Worm (Caenorhabditis elegans) whole organism, young adult: ENCODE results near the gene acly-1.

Experiments used
- B0019.2 ChIP-seq: fragments of 200-800 bp; sonication (Bioruptor generic); conservative IDR thresholded peaks from 2 replicates; pipeline ENCODE4 v1.3.6; 2022; ENCODE audit warnings: missing genetic modification reagents, missing genetic modification characterization, missing compliant biosample characterization
- C17E4.6 ChIP-seq: fragments of 200-800 bp; sonication (Bioruptor generic); IDR thresholded peaks from 2 replicates; pipeline ENCODE4 v1.3.6; 2022; ENCODE audit warnings: missing genetic modification reagents, missing genetic modification characterization, missing compliant biosample characterization
- F10E7.11 ChIP-seq: sonication (generic microtip); optimal IDR thresholded peaks from 2 replicates; lab custom pipeline; 2017; ENCODE audit warnings: mild to moderate bottlenecking, missing genetic modification characterization, moderate library complexity, missing compliant biosample characterization
- F39B2.1 ChIP-seq: fragments of 200-800 bp; sonication (Bioruptor generic); IDR thresholded peaks from 2 replicates; pipeline ENCODE4 v1.3.6; 2022; ENCODE audit warnings: missing genetic modification reagents, missing genetic modification characterization, missing compliant biosample characterization
- F49E8.2 ChIP-seq: sonication (generic microtip); optimal IDR thresholded peaks from 3 replicates; lab custom pipeline; 2017; ENCODE audit warnings: missing genetic modification characterization, mild to moderate bottlenecking, missing compliant biosample characterization, antibody characterized with exemption, moderate library complexity; ENCODE audit not compliant: insufficient read depth
- F52B5.7 ChIP-seq: sonication (generic microtip); optimal IDR thresholded peaks from 2 replicates; lab custom pipeline; 2016; ENCODE audit warnings: mild to moderate bottlenecking, missing genetic modification characterization, missing compliant biosample characterization
- T07F8.4 ChIP-seq: sonication (generic microtip); optimal IDR thresholded peaks from 2 replicates; lab custom pipeline; 2016; ENCODE audit warnings: mild to moderate bottlenecking, missing genetic modification characterization, moderate library complexity, missing compliant biosample characterization
- T26A5.8 ChIP-seq: sonication (generic microtip); optimal IDR thresholded peaks from 2 replicates; lab custom pipeline; 2016; ENCODE audit warnings: missing genetic modification characterization, missing compliant biosample characterization
- Y53F4B.3 ChIP-seq: fragments of 200-800 bp; sonication (Bioruptor generic); IDR thresholded peaks from 2 replicates; pipeline ENCODE4 v1.3.6; 2022; ENCODE audit warnings: missing genetic modification reagents, missing genetic modification characterization, missing compliant biosample characterization
- Y67H2A.10 ChIP-seq: fragments of 200-800 bp; sonication (Bioruptor generic); conservative IDR thresholded peaks from 2 replicates; pipeline ENCODE4 v1.3.6; 2022; ENCODE audit warnings: missing genetic modification reagents, missing genetic modification characterization, missing compliant biosample characterization
- Y79H2A.3 ChIP-seq: fragments of 200-800 bp; sonication (Bioruptor generic); conservative IDR thresholded peaks from 2 replicates; pipeline ENCODE4 v1.3.6; 2022; ENCODE audit warnings: missing genetic modification reagents, missing genetic modification characterization, missing compliant biosample characterization
- aptf-3 ChIP-seq: fragments of 200-800 bp; sonication (Bioruptor generic); IDR thresholded peaks from 2 replicates; pipeline ENCODE4 v1.3.6; 2022; ENCODE audit warnings: missing genetic modification characterization, missing compliant biosample characterization
- athp-1 ChIP-seq: sonication (generic microtip); optimal IDR thresholded peaks from 2 replicates; lab custom pipeline; 2017; ENCODE audit warnings: mild to moderate bottlenecking, missing genetic modification characterization, missing compliant biosample characterization
- attf-5 ChIP-seq: fragments of 200-800 bp; sonication (Bioruptor generic); optimal IDR thresholded peaks from 2 replicates; lab custom pipeline; 2018; ENCODE audit warnings: mild to moderate bottlenecking, missing genetic modification characterization, missing compliant biosample characterization
- bed-2 ChIP-seq: fragments of 200-800 bp; sonication (Bioruptor generic); IDR thresholded peaks from 2 replicates; pipeline ENCODE4 v1.3.6; 2022; ENCODE audit warnings: missing genetic modification reagents, missing genetic modification characterization, missing compliant biosample characterization
- ceh-40 ChIP-seq: fragments of 200-800 bp; sonication (Bioruptor generic); IDR thresholded peaks from 2 replicates; pipeline ENCODE4 v1.3.6; 2022; ENCODE audit warnings: missing genetic modification characterization, missing compliant biosample characterization
- die-1 ChIP-seq: sonication (generic microtip); optimal IDR thresholded peaks from 2 replicates; lab custom pipeline; 2016; ENCODE audit warnings: missing genotype, mild to moderate bottlenecking, missing genetic modification characterization, missing compliant biosample characterization
- dox-1 ChIP-seq: fragments of 200-800 bp; sonication (Bioruptor generic); IDR thresholded peaks from 2 replicates; pipeline ENCODE4 v1.3.6; 2022; ENCODE audit warnings: missing genetic modification reagents, missing genetic modification characterization, missing compliant biosample characterization
- dpff-1 ChIP-seq: sonication (generic microtip); optimal IDR thresholded peaks from 2 replicates; lab custom pipeline; 2017; ENCODE audit warnings: mild to moderate bottlenecking, missing genetic modification characterization, missing compliant biosample characterization
- egl-44 ChIP-seq: fragments of 200-800 bp; sonication (Bioruptor generic); IDR thresholded peaks from 2 replicates; pipeline ENCODE4 v1.3.6; 2022; ENCODE audit warnings: missing genetic modification reagents, missing genetic modification characterization, missing compliant biosample characterization
- egrh-3 ChIP-seq: fragments of 200-800 bp; sonication (Bioruptor generic); IDR thresholded peaks from 2 replicates; pipeline ENCODE4 v1.3.6; 2022; ENCODE audit warnings: missing genetic modification reagents, missing genetic modification characterization, missing compliant biosample characterization
- fkh-3 ChIP-seq: sonication (generic microtip); optimal IDR thresholded peaks from 2 replicates; lab custom pipeline; 2016; ENCODE audit warnings: mild to moderate bottlenecking, missing genetic modification characterization, missing compliant biosample characterization
- gei-17 ChIP-seq: fragments of 200-800 bp; sonication (Bioruptor generic); optimal IDR thresholded peaks from 2 replicates; lab custom pipeline; 2018; ENCODE audit warnings: mild to moderate bottlenecking, missing genetic modification characterization, missing compliant biosample characterization
- him-1 ChIP-seq: sonication (generic microtip); optimal IDR thresholded peaks from 2 replicates; lab custom pipeline; 2016; ENCODE audit warnings: missing genotype, missing genetic modification reagents, missing genetic modification characterization, missing compliant biosample characterization
- hmg-1.2 ChIP-seq: fragments of 200-800 bp; sonication (Bioruptor generic); IDR thresholded peaks from 2 replicates; pipeline ENCODE4 v1.3.6; 2022; ENCODE audit warnings: missing genetic modification reagents, missing genetic modification characterization, missing compliant biosample characterization
- lag-1 ChIP-seq: fragments of 200-800 bp; sonication (Bioruptor generic); IDR thresholded peaks from 2 replicates; pipeline ENCODE4 v1.3.6; 2022; ENCODE audit warnings: missing genetic modification reagents, missing genetic modification characterization, missing compliant biosample characterization
- let-607 ChIP-seq, 2 experiments: fragments of 200-800 bp in 1 of 2; sonication (Bioruptor generic) in 1 of 2; sonication (generic microtip) in 1 of 2; optimal IDR thresholded peaks; 2 replicates each; lab custom pipeline; 2016 to 2018; ENCODE audit warnings: mild to moderate bottlenecking in 2 of 2, missing compliant biosample characterization in 2 of 2, missing genetic modification characterization in 2 of 2, moderate library complexity in 2 of 2, missing genotype in 1 of 2
- madf-3 ChIP-seq: fragments of 200-800 bp; sonication (Bioruptor generic); IDR thresholded peaks from 2 replicates; pipeline ENCODE4 v1.3.6; 2022; ENCODE audit warnings: missing genetic modification reagents, missing genetic modification characterization, missing compliant biosample characterization
- madf-6 ChIP-seq: fragments of 200-800 bp; sonication (Bioruptor generic); IDR thresholded peaks from 2 replicates; pipeline ENCODE4 v1.3.6; 2022; ENCODE audit warnings: missing genetic modification reagents, missing genetic modification characterization, missing compliant biosample characterization
- mcd-1 ChIP-seq: fragments of 200-800 bp; sonication (Bioruptor generic); IDR thresholded peaks from 2 replicates; pipeline ENCODE4 v1.3.6; 2022; ENCODE audit warnings: missing genetic modification reagents, missing genetic modification characterization, missing compliant biosample characterization
- mxl-1 ChIP-seq: sonication (generic microtip); optimal IDR thresholded peaks from 2 replicates; lab custom pipeline; 2016; ENCODE audit warnings: missing genetic modification characterization, missing compliant biosample characterization
- nfya-1 ChIP-seq: sonication (generic microtip); optimal IDR thresholded peaks from 2 replicates; lab custom pipeline; 2017; ENCODE audit warnings: antibody characterized with exemption, missing compliant biosample characterization, missing genetic modification characterization, borderline replicate concordance; ENCODE audit not compliant: insufficient read depth
- nfya-2 ChIP-seq: fragments of 200-800 bp; sonication (Bioruptor generic); IDR thresholded peaks from 2 replicates; pipeline ENCODE4 v1.3.6; 2022; ENCODE audit warnings: missing genetic modification reagents, missing genetic modification characterization, missing compliant biosample characterization
- nhr-120 ChIP-seq: fragments of 200-800 bp; sonication (Bioruptor generic); IDR thresholded peaks from 2 replicates; pipeline ENCODE4 v1.3.6; 2022; ENCODE audit warnings: missing genetic modification characterization, missing compliant biosample characterization
- nhr-179 ChIP-seq: sonication (generic microtip); optimal IDR thresholded peaks from 2 replicates; lab custom pipeline; 2016; ENCODE audit warnings: mild to moderate bottlenecking, missing genetic modification characterization, missing compliant biosample characterization
- nhr-90 ChIP-seq: sonication (generic microtip); optimal IDR thresholded peaks from 2 replicates; lab custom pipeline; 2016; ENCODE audit warnings: missing genotype, mild to moderate bottlenecking, missing genetic modification characterization, missing compliant biosample characterization
- pha-4 ChIP-seq: fragments of 150-350 bp; sonication (generic microtip); optimal IDR thresholded peaks from 2 replicates; lab custom pipeline; 2014; ENCODE audit warnings: missing biosample characterization, missing genetic modification reagents, missing genetic modification characterization
- rcor-1 ChIP-seq: fragments of 200-800 bp; sonication (Bioruptor generic); IDR thresholded peaks from 2 replicates; pipeline ENCODE4 v1.3.6; 2022; ENCODE audit warnings: missing genetic modification reagents, missing genetic modification characterization, missing compliant biosample characterization
- rec-8 ChIP-seq, 2 experiments: sonication (generic microtip); optimal IDR thresholded peaks; 2 replicates each; lab custom pipeline; 2016; ENCODE audit warnings: mild to moderate bottlenecking in 2 of 2, missing genetic modification characterization in 2 of 2, missing genetic modification reagents in 2 of 2, missing genotype in 2 of 2, missing biosample characterization in 1 of 2, missing compliant biosample characterization in 1 of 2, moderate library complexity in 1 of 2
- rpc-1 ChIP-seq, 2 experiments: fragments of 150-350 bp in 1 of 2; sonication (generic microtip) in 1 of 2; optimal IDR thresholded peaks; 2 replicates each; lab custom pipeline; 2014 to 2018; ENCODE audit warnings: missing biosample characterization in 1 of 2, missing genetic modification characterization in 1 of 2, missing genetic modification reagents in 1 of 2, missing genotype in 1 of 2
- snpc-4 ChIP-seq, 5 experiments: fragments of 150-350 bp in 1 of 5; sonication (generic microtip) in 4 of 5; optimal IDR thresholded peaks; 2 replicates each; lab custom pipeline; 2014 to 2018; ENCODE audit warnings: missing genetic modification characterization in 5 of 5, missing biosample characterization in 3 of 5, antibody characterized with exemption in 2 of 5, mild to moderate bottlenecking in 2 of 5, missing compliant biosample characterization in 2 of 5, missing genotype in 2 of 5, moderate library complexity in 2 of 5, missing genetic modification reagents in 1 of 5
- somi-1 ChIP-seq: fragments of 200-800 bp; sonication (Bioruptor generic); optimal IDR thresholded peaks from 2 replicates; lab custom pipeline; 2018; ENCODE audit warnings: mild to moderate bottlenecking, missing genetic modification characterization, missing compliant biosample characterization
- tbx-9 ChIP-seq: sonication (generic microtip); optimal IDR thresholded peaks from 2 replicates; lab custom pipeline; 2016; ENCODE audit warnings: borderline replicate concordance, missing genetic modification characterization, inconsistent platforms, missing compliant biosample characterization
- unc-130 ChIP-seq: sonication (generic microtip); optimal IDR thresholded peaks from 2 replicates; lab custom pipeline; 2016; ENCODE audit warnings: missing genetic modification reagents, missing genetic modification characterization, missing compliant biosample characterization
- zim-3 ChIP-seq: sonication (generic microtip); optimal IDR thresholded peaks from 2 replicates; lab custom pipeline; 2017; ENCODE audit warnings: mild to moderate bottlenecking, missing genetic modification characterization, moderate library complexity, missing compliant biosample characterization
- ztf-18 ChIP-seq: sonication (generic microtip); optimal IDR thresholded peaks from 2 replicates; lab custom pipeline; 2016; ENCODE audit warnings: missing genotype, mild to moderate bottlenecking, missing genetic modification characterization, missing compliant biosample characterization
- ztf-26 ChIP-seq: sonication (generic microtip); optimal IDR thresholded peaks from 2 replicates; lab custom pipeline; 2017; ENCODE audit warnings: missing genetic modification characterization, missing compliant biosample characterization
- ztf-6 ChIP-seq: fragments of 200-800 bp; sonication (Bioruptor generic); IDR thresholded peaks from 2 replicates; pipeline ENCODE4 v1.3.6; 2022; ENCODE audit warnings: missing genetic modification reagents, missing genetic modification characterization, missing compliant biosample characterization

The acly-1 gene

ce11 chrX:1454385-1454784, 25.0 kb upstream of the acly-1 start (continued):
- no peak for TF ChIP-seq rpc-1 (optimal IDR thresholded peaks at IDR 0.05; lab: Kevin White, UChicago)
- TF ChIP-seq rpc-1 (tag; optimal IDR thresholded peaks at IDR 0.05; lab: Kevin White, UChicago), result no peak
- TF ChIP-seq nhr-90 (tag; lab: Kevin White, UChicago), result peak; percentile 83
- TF ChIP-seq dpff-1 (tag; lab: Kevin White, UChicago), result no peak
- TF ChIP-seq egrh-3, result peak; percentile 77
- no peak for TF ChIP-seq Y53F4B.3 (GFP tag; lab: Robert Waterston, UW)
- TF ChIP-seq F39B2.1 (GFP tag; lab: Robert Waterston, UW), result no peak
- peak; percentile 83 for TF ChIP-seq somi-1 (GFP tag; lab: Kevin White, UChicago)
- TF ChIP-seq madf-6, result 0 out of 2 replicates have a peak, but pooled peaks have one; percentile 28
- TF ChIP-seq him-1 (tag; lab: Kevin White, UChicago), result no peak
- TF ChIP-seq tbx-9 (tag; lab: Kevin White, UChicago), result no peak
- peak; percentile 62 to 80 for TF ChIP-seq let-607 (tag; optimal IDR thresholded peaks at IDR 0.05; lab: Kevin White, UChicago)
- no peak for TF ChIP-seq T07F8.4 (tag; lab: Kevin White, UChicago)
- 0 out of 2 replicates have a peak, but pooled peaks have one; percentile 40 for TF ChIP-seq madf-3 (GFP tag; lab: Robert Waterston, UW)
- no peak for TF ChIP-seq lag-1 (GFP tag; lab: Robert Waterston, UW)
- no peak for TF ChIP-seq nhr-179
- peak; percentile 92 for TF ChIP-seq hmg-1.2 (GFP tag; lab: Robert Waterston, UW)
- no peak for TF ChIP-seq fkh-3
- no peak for TF ChIP-seq F49E8.2 (tag; lab: Kevin White, UChicago)
- peak; percentile 84 for TF ChIP-seq gei-17 (GFP tag; lab: Kevin White, UChicago)
- no peak for TF ChIP-seq nfya-2
- no peak for TF ChIP-seq aptf-3 (GFP tag; lab: Robert Waterston, UW)
- peak; percentile 26 for TF ChIP-seq F10E7.11
- peak; percentile 93 for TF ChIP-seq dox-1 (GFP tag; lab: Robert Waterston, UW)
- peak; percentile 86 for TF ChIP-seq egl-44 (GFP tag; lab: Robert Waterston, UW)
- TF ChIP-seq Y79H2A.3 (GFP tag; lab: Robert Waterston, UW), result no peak
- TF ChIP-seq bed-2 (GFP tag; lab: Robert Waterston, UW), result peak; percentile 65; the same call in 1 of the 2 replicates
- TF ChIP-seq ceh-40 (GFP tag; lab: Robert Waterston, UW), result no peak
- TF ChIP-seq ztf-26 (tag; lab: Kevin White, UChicago), result peak; percentile 92
- TF ChIP-seq nhr-120 (GFP tag; lab: Robert Waterston, UW), result no peak
- TF ChIP-seq athp-1 (tag; lab: Kevin White, UChicago), result peak; percentile 21
- TF ChIP-seq T26A5.8 (tag; lab: Kevin White, UChicago), result no peak
- TF ChIP-seq B0019.2 (GFP tag; lab: Robert Waterston, UW), result no peak
- no peak for TF ChIP-seq snpc-4 (GFP tag; optimal IDR thresholded peaks at IDR 0.05; lab: Kevin White, UChicago)
- TF ChIP-seq snpc-4 (tag; optimal IDR thresholded peaks at IDR 0.05; lab: Kevin White, UChicago), result peak in 2 of 4 experiments; percentile 52
- no peak for TF ChIP-seq ztf-6
- TF ChIP-seq die-1 (tag; lab: Kevin White, UChicago), result peak; percentile 61
- TF ChIP-seq ztf-18 (tag; lab: Kevin White, UChicago), result peak; percentile 42
- no peak for TF ChIP-seq zim-3 (tag; lab: Kevin White, UChicago)
- TF ChIP-seq mcd-1, result peak; percentile 77
- TF ChIP-seq C17E4.6 (GFP tag; lab: Robert Waterston, UW), result no peak
- TF ChIP-seq attf-5 (GFP tag; lab: Kevin White, UChicago), result peak; percentile 93
- no peak for TF ChIP-seq Y67H2A.10
- no peak for TF ChIP-seq unc-130 (GFP tag; lab: Kevin White, UChicago)
- TF ChIP-seq nfya-1 (tag; lab: Kevin White, UChicago), result no peak
- TF ChIP-seq rcor-1 (GFP tag; lab: Robert Waterston, UW), result peak; percentile 25; the same call in 1 of the 2 replicates
- TF ChIP-seq pha-4 (tag; lab: Kevin White, UChicago), result peak; percentile 55
- no peak for TF ChIP-seq rec-8 (tag; optimal IDR thresholded peaks at IDR 0.05; lab: Kevin White, UChicago)
- TF ChIP-seq F52B5.7, result peak; percentile 67
- TF ChIP-seq mxl-1 (tag; lab: Kevin White, UChicago), result no peak
